Fruit fly (Drosophila melanogaster) whole organism, adult: ENCODE results near the gene CG5989.

Source experiments
- CG12768 ChIP-seq: fragments of 200-800 bp; sonication (Bioruptor generic); optimal IDR thresholded peaks from 2 replicates; lab custom pipeline; 2017; ENCODE audit warnings: missing biosample characterization, missing genetic modification characterization, mild to moderate bottlenecking, moderate library complexity, missing genetic modification reagents
- CG1620 ChIP-seq: fragments of 200-800 bp; sonication (Bioruptor generic); optimal IDR thresholded peaks from 2 replicates; lab custom pipeline; 2016; ENCODE audit warnings: missing biosample characterization, missing genetic modification characterization
- CG5204 ChIP-seq: fragments of 200-800 bp; sonication (Bioruptor generic); optimal IDR thresholded peaks from 2 replicates; lab custom pipeline; 2016; ENCODE audit warnings: missing biosample characterization, missing genetic modification characterization
- CG7101 ChIP-seq: fragments of 200-800 bp; sonication (Bioruptor generic); optimal IDR thresholded peaks from 2 replicates; lab custom pipeline; 2018; ENCODE audit warnings: missing biosample characterization, mild to moderate bottlenecking, missing genetic modification characterization, moderate library complexity
- Mnt ChIP-seq: fragments of 200-800 bp; sonication (Bioruptor generic); optimal IDR thresholded peaks from 2 replicates; lab custom pipeline; 2016; ENCODE audit warnings: missing biosample characterization, mild to moderate bottlenecking, missing genetic modification characterization
- cnc ChIP-seq, 2 experiments: fragments of >200 bp; optimal IDR thresholded peaks; 2 replicates each; lab custom pipeline; 2017
- kay ChIP-seq: fragments of 200-800 bp; sonication (Bioruptor generic); peaks from one replicate; lab custom pipeline; 2016; ENCODE audit warnings: missing biosample characterization, missing genetic modification characterization, borderline replicate concordance
- ovo ChIP-seq: fragments of 200-800 bp; sonication (Bioruptor generic); optimal IDR thresholded peaks from 2 replicates; lab custom pipeline; 2016; ENCODE audit warnings: missing biosample characterization, missing genetic modification characterization

DNA sequence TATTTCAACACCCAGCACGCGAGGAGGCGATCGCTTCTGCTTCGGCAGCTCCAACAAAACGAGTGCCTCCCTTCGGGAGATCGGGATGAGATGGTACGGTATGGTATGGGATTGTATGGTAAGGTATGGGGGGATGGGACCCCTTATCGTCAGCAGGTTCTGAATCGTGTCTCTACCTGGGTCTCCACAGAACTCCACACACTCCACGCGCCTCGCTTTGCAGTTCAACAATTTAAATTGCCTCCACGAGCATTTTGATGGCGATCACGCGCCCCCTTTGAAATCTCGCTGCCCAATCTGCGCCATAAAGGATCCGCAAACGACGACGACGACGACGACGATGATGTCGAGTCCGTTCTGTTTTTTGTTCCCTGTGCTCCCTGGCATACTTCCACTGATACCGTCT, 48.6 kb upstream of the CG5989 start:
- TF ChIP-seq CG5204 (GFP tag; lab: Kevin White, UChicago) (no peak), CG12768 (GFP tag; lab: Kevin White, UChicago) (no peak), kay (GFP tag; lab: Kevin White, UChicago) (no peak), CG7101 (tag; lab: Kevin White, UChicago) (no peak), cnc (optimal IDR thresholded peaks at IDR 0.05; lab: Kevin White, UChicago) (no peak), CG1620 (GFP tag; lab: Kevin White, UChicago) (no peak), Mnt (GFP tag; lab: Kevin White, UChicago) (no peak), ovo (GFP tag; lab: Kevin White, UChicago) (no peak)
